Fruit fly (Drosophila melanogaster): ENCODE measurements around the gene Cp15.

The Cp15 gene

DNA sequence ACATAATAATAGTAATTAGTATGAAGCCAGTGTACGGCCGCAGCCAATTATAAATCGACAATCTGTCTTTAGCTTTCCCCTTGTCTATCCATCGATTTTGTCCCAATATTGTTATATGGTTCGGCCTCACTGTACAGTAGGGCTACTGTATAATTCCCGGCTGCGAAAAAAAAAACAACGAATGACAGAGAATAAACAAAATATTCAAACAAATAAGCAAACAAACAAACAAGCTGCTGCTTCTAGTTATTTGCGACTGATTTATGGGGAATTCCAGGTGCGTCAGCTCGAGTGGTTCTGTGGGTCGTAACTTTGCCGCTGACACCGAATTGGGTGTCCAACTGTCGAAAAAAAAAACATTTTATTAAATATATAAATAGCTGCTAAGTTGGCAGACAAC lies 38.6 kb upstream of the Cp15 start (continued):
- TF ChIP-seq CHES-1-like (GFP tag; optimal IDR thresholded peaks at IDR 0.05) = peak; percentile 5
- no peak for TF ChIP-seq fru (optimal IDR thresholded peaks at IDR 0.05)
- no peak for TF ChIP-seq CG12942 (GFP tag; optimal IDR thresholded peaks at IDR 0.05)
- no peak for TF ChIP-seq CG13123 (GFP tag; optimal IDR thresholded peaks at IDR 0.05)
- TF ChIP-seq Hsf (GFP tag; optimal IDR thresholded peaks at IDR 0.05) = no peak
- TF ChIP-seq CG4730 (GFP tag; IDR thresholded peaks at IDR 0.05) = 0 out of 2 replicates have a peak, but pooled peaks have one; percentile 13
- TF ChIP-seq ac (GFP tag; optimal IDR thresholded peaks at IDR 0.05) = no peak
- peak; percentile 42; the same call in 1 of the 3 replicates for TF ChIP-seq zfh1 (GFP tag; IDR thresholded peaks at IDR 0.05)
- no peak for TF ChIP-seq YL-1 (GFP tag; optimal IDR thresholded peaks at IDR 0.05)
- no peak for TF ChIP-seq dimm (GFP tag; IDR thresholded peaks at IDR 0.05)
- TF ChIP-seq CG17912 (GFP tag; optimal IDR thresholded peaks at IDR 0.05) = no peak
- no peak for TF ChIP-seq sisA (GFP tag; IDR thresholded peaks at IDR 0.05)
- peak; percentile 22 for TF ChIP-seq trh (GFP tag; optimal IDR thresholded peaks at IDR 0.05)
- no peak for TF ChIP-seq CG1647 (GFP tag; optimal IDR thresholded peaks at IDR 0.05)
- no peak for TF ChIP-seq Dll (GFP tag; IDR thresholded peaks at IDR 0.05; ENCODE audit: partially characterized antibody)
- no peak for TF ChIP-seq CG4707 (GFP tag; optimal IDR thresholded peaks at IDR 0.05)
- no peak for TF ChIP-seq maf-S (GFP tag; optimal IDR thresholded peaks at IDR 0.05)
- TF ChIP-seq Jarid2 (GFP tag; optimal IDR thresholded peaks at IDR 0.05) = peak; percentile 29
- peak; percentile 37 for TF ChIP-seq gem (tag; optimal IDR thresholded peaks at IDR 0.05)
- TF ChIP-seq h (optimal IDR thresholded peaks at IDR 0.05) = no peak
- TF ChIP-seq CG18599 (GFP tag; optimal IDR thresholded peaks at IDR 0.05) = peak; percentile 81
- no peak for TF ChIP-seq inv (GFP tag; IDR thresholded peaks at IDR 0.05; ENCODE audit: partially characterized antibody)
- TF ChIP-seq Nf-YC (tag; optimal IDR thresholded peaks at IDR 0.05) = no peak
- TF ChIP-seq NFAT (GFP tag; IDR thresholded peaks at IDR 0.05) = no peak
- no peak for TF ChIP-seq Tbp (GFP tag; optimal IDR thresholded peaks at IDR 0.05)
- TF ChIP-seq HmgD (GFP tag; optimal IDR thresholded peaks at IDR 0.05) = no peak
- TF ChIP-seq Med (GFP tag) = peak; percentile 87
- no peak for TF ChIP-seq CG18619 (GFP tag; optimal IDR thresholded peaks at IDR 0.05)
- no peak for TF ChIP-seq jumu (GFP tag; optimal IDR thresholded peaks at IDR 0.05)
- TF ChIP-seq shn (GFP tag; optimal IDR thresholded peaks at IDR 0.05) = no peak
- peak; percentile 11 for TF ChIP-seq nau (GFP tag; optimal IDR thresholded peaks at IDR 0.05)
- no peak for TF ChIP-seq CG11723 (GFP tag; optimal IDR thresholded peaks at IDR 0.05)
- TF ChIP-seq crc (GFP tag; optimal IDR thresholded peaks at IDR 0.05) = peak; percentile 2
- no peak for TF ChIP-seq D19A (tag; optimal IDR thresholded peaks at IDR 0.05)
- TF ChIP-seq CG6272 (GFP tag; IDR thresholded peaks at IDR 0.05) = no peak
- TF ChIP-seq crp (GFP tag; optimal IDR thresholded peaks at IDR 0.05) = no peak
- no peak for TF ChIP-seq knrl (GFP tag; IDR thresholded peaks at IDR 0.05; ENCODE audit: partially characterized antibody)
- TF ChIP-seq hbn (GFP tag; IDR thresholded peaks at IDR 0.05; ENCODE audit: partially characterized antibody) = no peak
- no peak for TF ChIP-seq kah (GFP tag; optimal IDR thresholded peaks at IDR 0.05)
- TF ChIP-seq CG13424 (tag; optimal IDR thresholded peaks at IDR 0.05) = no peak
- TF ChIP-seq Hand (GFP tag; optimal IDR thresholded peaks at IDR 0.05) = no peak
- no peak for TF ChIP-seq eyg (GFP tag; optimal IDR thresholded peaks at IDR 0.05)
- no peak for TF ChIP-seq tap (tag; optimal IDR thresholded peaks at IDR 0.05)
- no peak for TF ChIP-seq Hr39 (optimal IDR thresholded peaks at IDR 0.05)
- TF ChIP-seq CG14965 (GFP tag; optimal IDR thresholded peaks at IDR 0.05; ENCODE audit: borderline replicate concordance) = no peak
- no peak for TF ChIP-seq lmd (GFP tag; IDR thresholded peaks at IDR 0.05)
- TF ChIP-seq CG12219 (GFP tag; optimal IDR thresholded peaks at IDR 0.05) = no peak
- TF ChIP-seq D (optimal IDR thresholded peaks at IDR 0.05) = no peak
- TF ChIP-seq D (GFP tag; optimal IDR thresholded peaks at IDR 0.05) = peak; percentile 15
- no peak for TF ChIP-seq CG11093 (GFP tag; IDR thresholded peaks at IDR 0.05)
- peak; percentile 24 for TF ChIP-seq ind (GFP tag; optimal IDR thresholded peaks at IDR 0.05)
- TF ChIP-seq ewg (GFP tag; optimal IDR thresholded peaks at IDR 0.05) = no peak
- TF ChIP-seq Xrp1 (GFP tag; IDR thresholded peaks at IDR 0.05) = 0 out of 2 replicates have a peak, but pooled peaks have one; percentile 33

Data from whole organism, embryonic.